Worm (Caenorhabditis elegans) whole organism, late embryonic: ENCODE measurements around the gene dhhc-4.

Source experiments
- C08G9.2 ChIP-seq: sonication (generic microtip); optimal IDR thresholded peaks from 2 replicates; lab custom pipeline; 2016; ENCODE audit warnings: mild to moderate bottlenecking, missing genetic modification characterization, moderate library complexity, missing compliant biosample characterization
- C38D4.7 ChIP-seq: fragments of 200-800 bp; sonication (Bioruptor generic); optimal IDR thresholded peaks from 2 replicates; lab custom pipeline; 2018; ENCODE audit warnings: mild to moderate bottlenecking, missing genetic modification characterization, moderate library complexity, missing compliant biosample characterization
- K02D7.2 ChIP-seq: sonication (generic microtip); optimal IDR thresholded peaks from 2 replicates; lab custom pipeline; 2017; ENCODE audit warnings: mild to moderate bottlenecking, missing genetic modification characterization, missing compliant biosample characterization
- K09A11.1 ChIP-seq: sonication (generic microtip); optimal IDR thresholded peaks from 2 replicates; lab custom pipeline; 2017; ENCODE audit warnings: antibody characterized with exemption, mild to moderate bottlenecking, missing genetic modification characterization, missing compliant biosample characterization; ENCODE audit not compliant: insufficient read depth
- T23F11.4 ChIP-seq: fragments of 200-800 bp; sonication (Bioruptor generic); optimal IDR thresholded peaks from 2 replicates; lab custom pipeline; 2018; ENCODE audit warnings: mild to moderate bottlenecking, missing genetic modification characterization, missing compliant biosample characterization
- ahr-1 ChIP-seq: sonication (generic microtip); optimal IDR thresholded peaks from 2 replicates; lab custom pipeline; 2016; ENCODE audit warnings: missing genetic modification characterization, missing compliant biosample characterization
- ama-1 ChIP-seq: fragments of 150-350 bp; optimal IDR thresholded peaks from 2 replicates; lab custom pipeline; 2014
- ceh-2 ChIP-seq: sonication (generic microtip); optimal IDR thresholded peaks from 2 replicates; lab custom pipeline; 2016; ENCODE audit warnings: missing genotype, missing genetic modification characterization, missing compliant biosample characterization
- ceh-24 ChIP-seq: sonication (generic microtip); optimal IDR thresholded peaks from 2 replicates; lab custom pipeline; 2016; ENCODE audit warnings: mild to moderate bottlenecking, missing genetic modification characterization, missing compliant biosample characterization
- ceh-31 ChIP-seq: sonication (generic microtip); optimal IDR thresholded peaks from 2 replicates; lab custom pipeline; 2016; ENCODE audit warnings: missing genetic modification characterization, missing compliant biosample characterization
- ceh-9 ChIP-seq: sonication (generic microtip); optimal IDR thresholded peaks from 2 replicates; lab custom pipeline; 2016; ENCODE audit warnings: mild to moderate bottlenecking, missing genetic modification characterization, inconsistent platforms, missing compliant biosample characterization
- che-1 ChIP-seq: sonication (generic microtip); optimal IDR thresholded peaks from 2 replicates; lab custom pipeline; 2016; ENCODE audit warnings: mild to moderate bottlenecking, missing genetic modification characterization, missing compliant biosample characterization
- dve-1 ChIP-seq: sonication (generic microtip); optimal IDR thresholded peaks from 2 replicates; lab custom pipeline; 2017; ENCODE audit warnings: antibody characterized with exemption, mild to moderate bottlenecking, missing genetic modification characterization, missing compliant biosample characterization
- elt-4 ChIP-seq: sonication (generic microtip); optimal IDR thresholded peaks from 2 replicates; lab custom pipeline; 2016; ENCODE audit warnings: missing genetic modification characterization, missing compliant biosample characterization
- ets-4 ChIP-seq: sonication (generic microtip); optimal IDR thresholded peaks from 2 replicates; lab custom pipeline; 2016; ENCODE audit warnings: missing genetic modification characterization, missing compliant biosample characterization
- fkh-10 ChIP-seq: fragments of 150-350 bp; optimal IDR thresholded peaks from 2 replicates; lab custom pipeline; 2014; ENCODE audit warnings: missing biosample characterization, missing genetic modification reagents, missing genetic modification characterization
- fkh-6 ChIP-seq: sonication (generic microtip); optimal IDR thresholded peaks from 2 replicates; lab custom pipeline; 2016; ENCODE audit warnings: missing genetic modification characterization, missing compliant biosample characterization
- gmeb-2 ChIP-seq: sonication (generic microtip); optimal IDR thresholded peaks from 2 replicates; lab custom pipeline; 2016; ENCODE audit warnings: missing genetic modification characterization, inconsistent platforms, missing compliant biosample characterization
- hlh-15 ChIP-seq: sonication (generic microtip); optimal IDR thresholded peaks from 2 replicates; lab custom pipeline; 2016; ENCODE audit warnings: missing genetic modification characterization, missing compliant biosample characterization
- hlh-8 ChIP-seq: sonication (generic microtip); optimal IDR thresholded peaks from 2 replicates; lab custom pipeline; 2016; ENCODE audit warnings: missing genotype, missing genetic modification characterization, missing compliant biosample characterization
- lim-6 ChIP-seq: sonication (generic microtip); optimal IDR thresholded peaks from 2 replicates; lab custom pipeline; 2016; ENCODE audit warnings: missing genetic modification characterization, missing compliant biosample characterization
- nfya-1 ChIP-seq: sonication (generic microtip); optimal IDR thresholded peaks from 2 replicates; lab custom pipeline; 2017; ENCODE audit warnings: missing genetic modification characterization, mild to moderate bottlenecking, missing compliant biosample characterization, antibody characterized with exemption, moderate library complexity
- nhr-232 ChIP-seq: sonication (generic microtip); optimal IDR thresholded peaks from 2 replicates; lab custom pipeline; 2016; ENCODE audit warnings: missing genetic modification characterization, missing compliant biosample characterization
- odd-2 ChIP-seq: sonication (generic microtip); optimal IDR thresholded peaks from 2 replicates; lab custom pipeline; 2017; ENCODE audit warnings: antibody characterized with exemption, mild to moderate bottlenecking, missing genetic modification characterization, missing compliant biosample characterization
- pha-2 ChIP-seq: sonication (generic microtip); optimal IDR thresholded peaks from 2 replicates; lab custom pipeline; 2017; ENCODE audit warnings: mild to moderate bottlenecking, missing genetic modification characterization, missing compliant biosample characterization
- pha-4 ChIP-seq: fragments of 150-350 bp; optimal IDR thresholded peaks from 2 replicates; lab custom pipeline; 2018; ENCODE audit warnings: missing biosample characterization, missing genetic modification reagents, missing genetic modification characterization
- pqm-1 ChIP-seq: sonication (generic microtip); optimal IDR thresholded peaks from 2 replicates; lab custom pipeline; 2016; ENCODE audit warnings: missing genetic modification characterization, missing compliant biosample characterization
- pros-1 ChIP-seq: fragments of 150-350 bp; optimal IDR thresholded peaks from 2 replicates; lab custom pipeline; 2014; ENCODE audit warnings: missing biosample characterization, missing genetic modification reagents, missing genetic modification characterization
- ref-2 ChIP-seq: sonication (generic microtip); optimal IDR thresholded peaks from 2 replicates; lab custom pipeline; 2016; ENCODE audit warnings: missing genetic modification characterization, missing compliant biosample characterization
- sox-2 ChIP-seq: fragments of 200-800 bp; sonication (Bioruptor generic); IDR thresholded peaks from 2 replicates; pipeline ENCODE4 v1.3.6; 2022; ENCODE audit warnings: missing genetic modification reagents, missing genetic modification characterization, missing compliant biosample characterization
- sox-4 ChIP-seq: sonication (generic microtip); optimal IDR thresholded peaks from 2 replicates; lab custom pipeline; 2017; ENCODE audit warnings: mild to moderate bottlenecking, missing genetic modification characterization, inconsistent platforms, missing compliant biosample characterization
- syd-9 ChIP-seq: sonication (generic microtip); optimal IDR thresholded peaks from 2 replicates; lab custom pipeline; 2016; ENCODE audit warnings: mild to moderate bottlenecking, missing genetic modification characterization, moderate library complexity, missing compliant biosample characterization
- tbx-7 ChIP-seq: sonication (generic microtip); optimal IDR thresholded peaks from 2 replicates; lab custom pipeline; 2016; ENCODE audit warnings: missing genotype, missing genetic modification characterization, missing compliant biosample characterization
- unc-42 ChIP-seq: sonication (generic microtip); optimal IDR thresholded peaks from 2 replicates; lab custom pipeline; 2016; ENCODE audit warnings: missing genotype, missing genetic modification characterization, missing compliant biosample characterization
- unc-86 ChIP-seq: sonication (generic microtip); optimal IDR thresholded peaks from 2 replicates; lab custom pipeline; 2016; ENCODE audit warnings: missing genetic modification characterization, missing compliant biosample characterization

Gene dhhc-4

DNA sequence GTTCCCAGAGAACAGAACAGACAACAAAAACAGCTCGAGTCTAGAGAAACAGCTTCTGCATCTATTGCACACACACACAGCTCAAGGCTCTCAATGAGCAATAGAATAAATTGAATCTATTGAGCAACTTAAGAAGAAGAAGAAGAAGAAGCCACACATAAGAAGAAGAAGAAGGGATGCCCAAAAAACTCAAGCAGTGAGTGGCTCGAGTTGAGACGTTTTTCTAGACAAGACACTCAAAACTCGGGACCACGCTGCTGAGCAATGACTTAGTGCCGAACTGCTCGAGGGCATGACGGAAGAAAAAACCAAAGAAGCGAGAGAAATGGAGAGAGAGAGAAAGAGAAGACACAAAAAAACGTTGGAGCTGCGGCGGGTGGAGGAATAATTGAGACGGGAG is 37.7 kb upstream of the dhhc-4 start (continued):
- TF ChIP-seq sox-2 (GFP tag; lab: Robert Waterston, UW), result no peak
- no peak for TF ChIP-seq tbx-7 (tag; lab: Kevin White, UChicago)

DNA sequence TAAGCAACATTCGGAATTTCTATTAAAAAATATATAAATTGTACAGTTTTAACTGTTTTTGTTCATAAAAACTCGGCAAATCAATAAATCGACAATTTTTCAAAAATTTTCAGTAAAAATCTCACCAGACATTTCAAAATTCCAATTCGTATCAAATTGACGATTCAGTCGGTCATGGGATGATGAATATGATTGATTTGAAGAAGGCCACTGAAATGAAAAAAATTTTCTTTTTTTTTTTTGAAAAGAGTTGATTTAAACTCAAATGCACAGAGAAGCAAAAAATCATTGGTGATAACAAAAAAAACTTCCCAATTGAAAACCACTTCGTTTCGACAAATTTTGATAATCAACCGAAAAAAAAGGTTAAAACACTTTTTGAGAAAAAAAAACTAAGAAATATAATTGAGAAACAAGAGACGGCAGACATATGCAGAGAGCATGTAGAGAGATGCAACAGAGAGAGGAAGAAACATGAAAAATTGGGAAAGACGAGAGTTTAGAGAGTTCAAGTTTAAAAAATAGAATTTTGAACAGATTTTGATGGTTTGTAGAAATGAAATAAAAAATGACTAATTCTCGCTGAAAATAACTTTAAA is 36.2 kb upstream of the dhhc-4 start:
- no peak for TF ChIP-seq nfya-1 (tag; lab: Kevin White, UChicago)
- no peak for TF ChIP-seq fkh-6 (tag; lab: Kevin White, UChicago)
- TF ChIP-seq C38D4.7 (GFP tag; lab: Kevin White, UChicago), result no peak
- no peak for TF ChIP-seq C08G9.2 (tag; lab: Kevin White, UChicago)
- no peak for TF ChIP-seq tbx-7 (tag; lab: Kevin White, UChicago)
- TF ChIP-seq ahr-1, result no peak
- TF ChIP-seq dve-1 (tag; lab: Kevin White, UChicago), result no peak
- TF ChIP-seq syd-9, result no peak
- TF ChIP-seq fkh-10 (GFP tag; lab: Kevin White, UChicago), result no peak
- TF ChIP-seq pqm-1 (tag; lab: Kevin White, UChicago), result no peak
- no peak for TF ChIP-seq lim-6
- no peak for TF ChIP-seq unc-86 (tag; lab: Kevin White, UChicago)
- TF ChIP-seq ama-1, result no peak
- no peak for TF ChIP-seq pha-2 (tag; lab: Kevin White, UChicago)

DNA sequence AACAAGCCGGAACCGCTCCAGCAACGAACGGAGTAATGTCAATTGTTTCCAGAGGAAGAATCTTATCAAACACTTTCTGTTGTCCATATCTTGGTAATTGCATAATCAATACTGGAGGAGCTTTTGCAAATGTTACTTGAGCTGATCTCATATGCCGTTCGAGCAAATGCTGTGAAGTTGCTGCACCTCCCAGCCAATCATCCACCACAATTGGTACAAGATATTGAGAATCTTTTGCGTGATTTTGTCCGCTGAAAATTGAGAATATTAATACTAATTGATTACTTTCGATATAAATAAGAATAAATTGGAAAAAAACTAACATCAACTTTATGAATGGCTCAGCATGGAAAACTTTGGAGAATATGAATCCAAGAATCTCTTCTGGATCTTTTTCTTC is 32.1 kb upstream of the dhhc-4 start:
- TF ChIP-seq T23F11.4 (GFP tag; lab: Kevin White, UChicago) (no peak), ahr-1 (no peak), K09A11.1 (tag; lab: Kevin White, UChicago) (no peak), nfya-1 (tag; lab: Kevin White, UChicago) (no peak), gmeb-2 (tag; lab: Kevin White, UChicago) (no peak), pros-1 (tag; lab: Kevin White, UChicago) (no peak), ceh-31 (tag; lab: Kevin White, UChicago) (no peak), ets-4 (tag; lab: Kevin White, UChicago) (no peak), elt-4 (no peak), unc-42 (tag; lab: Kevin White, UChicago) (no peak)

DNA sequence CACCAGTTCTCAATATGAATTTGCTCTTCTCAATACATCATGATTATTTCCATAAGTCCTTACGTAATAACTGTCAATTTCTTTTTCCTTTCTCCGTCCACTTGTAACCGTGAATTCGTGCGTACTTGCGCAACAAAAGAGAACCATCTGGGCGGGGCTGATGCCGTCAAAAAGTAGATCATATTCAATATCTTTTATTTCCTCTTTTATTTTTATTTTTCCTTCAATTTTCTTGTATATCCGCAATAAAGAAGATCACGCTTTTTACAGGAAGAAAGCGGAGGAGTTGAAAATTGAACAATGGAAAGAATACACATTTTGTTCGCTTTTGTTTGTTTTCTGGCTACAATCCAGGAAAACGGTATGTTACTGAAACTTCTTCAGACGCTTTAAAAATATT is 25.3 kb upstream of the dhhc-4 start, which contains the start of gene mam-7:
mam-7 (plus strand) TSS at position 301 of the 400 bp plus-strand sequence.
- no peak for TF ChIP-seq T23F11.4 (GFP tag; lab: Kevin White, UChicago)
- no peak for TF ChIP-seq unc-42 (tag; lab: Kevin White, UChicago)
- TF ChIP-seq hlh-8 (tag; lab: Kevin White, UChicago), result no peak
- no peak for TF ChIP-seq K02D7.2 (tag; lab: Kevin White, UChicago)
- no peak for TF ChIP-seq fkh-10 (GFP tag; lab: Kevin White, UChicago)
- TF ChIP-seq nhr-232 (tag; lab: Kevin White, UChicago), result no peak

DNA sequence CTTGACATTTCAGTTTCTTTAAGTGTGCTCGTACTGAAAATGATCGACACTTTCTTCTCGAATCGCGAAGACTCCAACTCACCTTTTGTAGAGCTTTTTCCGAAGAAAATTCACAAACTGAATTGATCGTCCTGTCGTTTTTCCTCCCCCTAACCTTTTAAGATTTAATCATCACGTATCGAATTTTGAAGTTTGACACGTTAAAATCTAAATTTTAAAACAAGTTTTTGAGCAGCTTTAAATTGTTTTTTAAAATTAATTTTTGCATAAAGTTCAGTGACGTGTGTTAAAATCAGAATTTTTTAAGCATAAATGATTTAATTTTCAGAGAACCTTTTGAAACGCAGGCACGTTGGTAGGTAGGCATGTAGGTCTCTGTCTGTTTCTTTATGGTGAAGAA is 23.7 kb upstream of the dhhc-4 start, which contains the start of gene alg-4:
alg-4 (minus strand) TSS at position 101 of the 400 bp plus-strand sequence.
- TF ChIP-seq ref-2 (tag; lab: Kevin White, UChicago) (no peak), ceh-2 (tag; lab: Kevin White, UChicago) (no peak), che-1 (tag; lab: Kevin White, UChicago) (no peak), fkh-6 (tag; lab: Kevin White, UChicago) (no peak), sox-2 (GFP tag; lab: Robert Waterston, UW) (no peak), hlh-8 (tag; lab: Kevin White, UChicago) (no peak), pha-4 (tag; lab: Kevin White, UChicago) (no peak), T23F11.4 (GFP tag; lab: Kevin White, UChicago) (no peak), hlh-15 (no peak), ceh-24 (tag; lab: Kevin White, UChicago) (no peak), ceh-9 (no peak), fkh-10 (GFP tag; lab: Kevin White, UChicago) (no peak), elt-4 (no peak), odd-2 (tag; lab: Kevin White, UChicago) (no peak), sox-4 (no peak), C08G9.2 (tag; lab: Kevin White, UChicago) (no peak), K02D7.2 (tag; lab: Kevin White, UChicago) (no peak)
